Fruit fly (Drosophila melanogaster): ENCODE measurements around the gene Vps2.

Gene Vps2

DNA sequence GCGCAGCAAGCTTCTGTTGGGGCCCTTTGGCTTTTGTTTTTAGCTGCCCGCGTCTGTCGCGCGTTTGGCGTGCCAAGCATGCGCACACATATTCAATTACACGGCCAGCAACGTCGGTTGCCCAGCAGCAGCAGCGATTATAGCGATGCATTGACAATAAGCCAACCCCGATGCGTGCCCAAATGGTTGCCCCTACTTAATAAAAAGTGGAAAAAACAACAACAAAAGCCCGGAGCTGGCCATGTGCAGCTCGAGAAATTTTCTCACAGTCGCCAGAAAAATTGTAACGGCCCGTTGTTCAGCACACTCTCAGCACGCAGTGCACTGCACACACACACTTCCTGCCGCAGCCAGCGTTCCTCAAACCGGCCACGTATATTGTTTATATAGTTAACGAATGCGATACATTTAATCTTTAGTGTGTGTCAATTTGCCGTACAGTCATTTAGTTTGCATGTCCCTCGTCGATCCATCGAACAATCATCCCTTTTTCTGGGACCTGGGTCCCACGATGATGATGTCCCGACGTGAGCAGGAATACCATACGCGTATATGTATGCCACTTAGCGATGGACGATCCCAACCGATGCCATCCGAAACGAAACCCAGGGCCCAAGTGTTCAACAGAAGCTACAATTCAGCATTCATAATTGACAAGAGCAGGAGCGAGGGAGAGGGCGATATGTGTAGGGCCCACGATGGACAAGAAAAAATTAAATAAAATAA, 17.8 kb upstream of the Vps2 start:
- no peak for TF ChIP-seq noc (tag; optimal IDR thresholded peaks at IDR 0.05)

DNA sequence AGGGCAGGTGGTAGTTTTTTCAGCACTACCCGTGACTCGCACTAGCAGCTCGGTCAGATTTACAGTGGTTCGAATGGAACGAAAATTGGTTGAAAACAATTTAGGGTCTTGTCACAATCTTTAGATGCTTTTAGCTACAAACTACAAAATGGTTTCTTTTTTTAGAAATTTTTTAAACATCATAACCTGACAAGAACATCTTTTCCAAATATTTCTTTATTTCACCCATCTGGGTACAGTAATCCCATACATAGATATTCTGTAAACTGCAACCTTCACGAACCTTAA, 17.3 kb upstream of the Vps2 start:
- no peak for TF ChIP-seq noc (tag; optimal IDR thresholded peaks at IDR 0.05)

DNA sequence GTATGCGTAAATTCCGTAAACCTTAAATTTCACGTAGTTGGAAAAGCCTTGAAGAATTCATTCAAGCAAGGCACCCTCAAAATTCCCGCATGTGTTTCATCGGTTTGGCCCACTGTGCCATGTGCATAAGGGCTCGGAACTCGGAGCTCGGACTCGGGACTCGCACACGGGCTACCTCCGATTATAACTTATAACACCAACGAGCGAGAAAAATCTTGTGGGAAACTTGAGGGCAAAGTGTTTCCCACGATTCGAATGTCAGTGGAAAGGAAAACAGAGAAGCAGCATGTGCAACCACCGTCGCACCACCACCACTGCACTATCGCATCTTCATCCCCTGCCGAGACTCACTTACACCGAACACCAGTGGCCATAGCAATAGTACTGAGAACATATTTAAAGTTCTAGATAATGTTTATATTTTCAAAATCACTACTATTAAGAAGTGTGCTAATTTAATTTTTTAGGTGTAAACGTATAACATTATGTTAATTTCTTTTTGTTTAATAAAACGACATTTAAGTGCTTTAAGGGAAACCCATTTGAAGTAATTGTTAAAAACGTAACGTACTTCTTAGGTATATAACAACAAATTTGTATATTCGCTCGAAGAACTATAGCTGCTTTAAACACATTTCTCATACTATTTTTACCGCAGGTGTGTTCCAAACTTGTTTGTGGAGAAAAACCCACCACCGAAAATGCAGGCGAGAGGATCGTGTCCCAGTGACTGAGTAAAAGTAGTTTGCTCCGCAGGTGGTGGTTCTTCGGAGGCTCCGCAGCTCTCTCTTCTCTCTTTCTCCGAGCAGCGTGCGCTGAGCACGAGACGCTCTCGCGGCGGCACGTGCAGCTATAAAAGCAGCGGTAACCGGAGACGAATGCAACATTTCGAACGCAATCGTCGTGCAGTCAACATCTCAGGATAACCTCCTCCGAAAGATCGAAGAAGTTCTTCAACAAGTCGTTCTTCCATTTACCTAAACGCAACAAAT, 16.2 kb upstream of the Vps2 start:
- peak; percentile 13 for TF ChIP-seq noc (tag; optimal IDR thresholded peaks at IDR 0.05)

DNA sequence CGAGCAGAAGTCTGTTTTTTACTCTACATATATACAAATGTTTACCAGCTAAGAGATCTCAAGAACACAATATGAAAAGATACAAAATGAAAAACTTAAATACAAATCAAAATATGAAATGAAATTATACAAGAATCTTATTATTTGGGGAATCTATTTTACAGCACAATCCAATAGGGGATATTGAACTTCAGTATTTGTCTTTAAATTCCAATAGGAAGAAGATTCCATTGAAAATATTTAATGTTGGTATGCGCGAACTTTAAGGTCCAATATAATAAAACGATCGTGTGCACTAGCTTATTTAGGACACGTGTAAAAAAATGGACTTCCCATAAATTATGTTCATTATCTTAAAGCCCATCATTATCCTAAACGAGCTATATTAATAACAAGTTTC, 14.7 kb upstream of the Vps2 start:
- no peak for TF ChIP-seq noc (tag; optimal IDR thresholded peaks at IDR 0.05)

DNA sequence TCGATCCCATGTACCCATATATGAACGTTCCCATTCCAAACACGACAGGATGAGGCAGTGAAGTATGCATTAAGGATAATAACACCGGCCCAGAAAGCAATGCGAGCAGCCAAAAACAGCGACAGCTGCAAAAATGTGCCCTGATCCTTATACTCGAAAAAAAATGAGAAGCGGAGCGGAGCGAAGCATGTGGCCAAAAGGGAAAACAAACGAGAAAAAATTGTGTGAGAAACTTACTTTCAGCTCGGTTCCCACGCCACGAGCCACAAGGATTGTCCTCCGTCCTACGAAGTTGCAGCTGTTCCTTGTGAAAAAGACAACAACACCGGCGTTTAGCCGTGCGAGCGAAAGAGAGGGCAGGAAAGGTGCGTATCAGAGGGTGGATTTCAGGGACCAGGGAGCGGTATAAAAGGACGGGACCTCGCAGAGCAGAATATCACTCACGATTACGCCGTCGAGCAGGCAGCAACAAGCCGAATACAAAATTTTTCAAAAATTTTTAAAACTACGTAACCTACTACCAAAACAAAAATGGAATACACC, 12.8 kb upstream of the Vps2 start:
- no peak for TF ChIP-seq noc (tag; optimal IDR thresholded peaks at IDR 0.05)

DNA sequence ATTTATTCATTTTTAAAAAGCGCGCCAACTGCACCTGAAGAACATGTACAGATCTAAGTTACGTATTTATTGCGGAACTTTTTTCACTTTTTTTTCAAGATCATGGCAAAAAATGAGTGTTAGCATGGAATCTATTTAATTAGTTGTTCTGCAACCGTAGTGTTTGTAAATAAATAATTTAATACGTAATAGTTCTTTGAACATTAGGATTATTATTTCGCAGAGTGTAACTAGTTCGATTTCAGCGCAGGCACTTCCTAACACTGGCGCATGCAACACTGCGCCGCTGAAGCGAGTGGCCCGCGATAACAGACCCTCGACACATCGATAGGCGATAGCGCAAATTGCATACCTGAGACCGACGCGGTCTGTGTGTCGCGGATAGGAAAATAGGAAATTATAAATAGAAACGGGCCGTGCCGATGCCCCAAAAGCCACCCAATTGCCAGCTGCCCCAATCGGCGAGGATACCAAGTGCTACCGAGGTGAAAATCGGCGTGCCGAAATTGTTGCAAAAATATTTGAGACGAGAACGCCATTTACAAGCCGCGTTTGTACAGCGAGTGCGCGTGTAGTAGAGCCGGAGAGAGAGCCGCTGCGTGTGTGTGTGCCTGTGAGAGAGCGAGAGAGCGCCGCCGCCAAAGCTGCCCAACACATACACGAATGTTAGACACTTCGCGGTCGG, 11.1 kb upstream of the Vps2 start, which contains the start of gene gro:
gro (plus strand) TSS at position 320 of the 685 bp plus-strand sequence.
- TF ChIP-seq noc (tag; optimal IDR thresholded peaks at IDR 0.05), result no peak

DNA sequence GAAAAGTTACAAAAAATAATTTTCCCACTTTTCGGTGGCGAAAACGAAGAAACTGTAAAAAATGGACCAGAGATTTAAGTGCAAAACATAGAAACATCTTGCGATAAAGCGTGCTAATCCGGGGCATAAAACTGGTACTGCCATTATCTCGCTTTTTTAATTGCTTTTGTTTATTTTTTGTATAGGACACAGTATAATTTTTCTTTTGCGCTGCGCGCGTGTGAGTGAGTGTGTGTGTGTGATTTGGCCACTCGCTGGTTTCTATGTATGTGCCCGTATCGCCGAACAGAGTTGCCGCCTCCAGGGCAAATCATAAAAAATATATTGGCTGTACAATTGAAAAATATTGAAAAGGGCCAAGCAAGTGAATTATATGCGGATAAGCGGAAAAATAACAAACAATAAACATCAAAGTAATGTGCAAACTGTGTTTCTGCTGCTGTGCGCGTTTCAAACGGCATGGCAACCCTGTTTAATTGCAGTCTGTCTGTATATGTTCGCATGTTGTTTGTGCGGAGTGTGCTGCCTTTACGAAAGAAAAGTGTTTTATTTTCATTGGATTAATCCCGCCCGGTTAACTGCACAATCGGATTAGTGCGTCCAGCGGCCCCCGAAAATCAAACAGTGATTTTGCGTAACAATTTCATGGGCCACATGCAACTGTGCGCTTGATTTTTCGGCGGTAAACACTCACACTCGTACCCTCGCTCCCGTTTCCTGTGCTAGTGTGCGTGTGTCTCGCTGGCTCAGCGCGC, 10.3 kb upstream of the Vps2 start:
- TF ChIP-seq noc (tag; optimal IDR thresholded peaks at IDR 0.05), result peak; percentile 95

DNA sequence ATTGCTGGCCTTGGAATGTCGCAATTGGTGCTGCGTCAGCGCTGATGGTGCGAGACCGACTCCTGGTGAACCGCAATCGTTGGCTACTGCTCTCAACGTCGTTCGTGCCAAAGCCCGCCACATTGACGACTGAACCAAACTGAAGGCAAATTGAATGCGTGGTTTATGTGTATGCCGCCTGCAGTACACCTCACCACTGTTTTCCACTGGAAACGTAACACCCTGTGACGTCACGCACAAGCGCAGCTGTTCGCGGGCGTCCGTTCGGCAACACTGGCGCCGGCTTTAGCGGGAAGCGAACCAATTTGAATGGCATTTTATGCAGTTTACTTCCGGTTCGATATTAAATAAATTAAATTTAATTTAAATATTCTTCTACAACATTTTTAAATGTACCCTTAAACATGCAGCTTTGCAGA, 2.6 kb downstream of the Vps2 start, which contains the start of gene Cmpk:
Cmpk (minus strand) TSS at position 225 of the 419 bp plus-strand sequence.
- peak; percentile 79 for TF ChIP-seq noc (tag; optimal IDR thresholded peaks at IDR 0.05)

DNA sequence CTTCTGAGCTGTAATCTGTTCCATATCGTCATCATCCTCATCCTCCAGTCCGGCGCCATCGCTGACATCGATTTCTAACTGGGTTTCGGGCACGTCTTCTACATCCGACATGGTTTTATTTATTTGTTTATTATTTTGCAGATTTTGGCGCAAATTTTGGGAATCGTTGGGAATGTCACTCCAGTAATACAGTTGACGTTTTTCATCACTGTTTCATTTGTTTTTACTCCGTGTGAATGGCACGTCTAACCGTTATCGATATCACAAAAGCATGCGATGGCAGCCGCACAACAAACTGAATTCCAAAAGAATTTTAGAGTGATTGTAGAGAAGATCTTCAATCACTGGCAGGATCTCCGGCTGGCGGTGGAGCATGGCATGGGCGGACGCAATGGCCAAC, 3.8 kb downstream of the Vps2 start, which contains the start of the genes Sld5 and CG14543:
Sld5 (minus strand) TSS at position 167 of the 400 bp plus-strand sequence.
CG14543 (plus strand) TSS at position 250 of the 400 bp plus-strand sequence.
- TF ChIP-seq noc (tag; optimal IDR thresholded peaks at IDR 0.05), result no peak

DNA sequence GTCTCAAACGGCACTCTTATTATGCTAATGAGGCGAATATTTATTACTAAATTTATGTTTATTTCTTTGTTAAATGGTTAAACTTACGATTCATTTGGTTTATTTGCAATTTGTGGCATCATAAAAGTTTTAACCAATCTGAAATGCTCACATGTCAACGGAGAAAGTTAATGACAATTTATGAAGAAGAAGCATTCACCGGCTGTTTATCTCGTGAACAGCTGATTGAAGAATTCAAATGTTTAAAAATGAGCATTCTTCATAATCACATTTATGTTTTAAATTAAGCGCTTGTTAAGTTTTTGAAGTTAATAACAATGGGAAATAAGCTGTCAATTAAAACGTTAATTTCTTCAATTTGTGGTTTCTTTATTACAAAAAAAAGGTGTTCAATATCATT, 5.4 kb downstream of the Vps2 start, which contains the start of the genes PIG-P and Tcs6:
PIG-P (minus strand) TSS at position 158 of the 400 bp plus-strand sequence.
Tcs6 (minus strand) TSS at position 158 of the 400 bp plus-strand sequence.
- TF ChIP-seq noc (tag; optimal IDR thresholded peaks at IDR 0.05), result no peak

DNA sequence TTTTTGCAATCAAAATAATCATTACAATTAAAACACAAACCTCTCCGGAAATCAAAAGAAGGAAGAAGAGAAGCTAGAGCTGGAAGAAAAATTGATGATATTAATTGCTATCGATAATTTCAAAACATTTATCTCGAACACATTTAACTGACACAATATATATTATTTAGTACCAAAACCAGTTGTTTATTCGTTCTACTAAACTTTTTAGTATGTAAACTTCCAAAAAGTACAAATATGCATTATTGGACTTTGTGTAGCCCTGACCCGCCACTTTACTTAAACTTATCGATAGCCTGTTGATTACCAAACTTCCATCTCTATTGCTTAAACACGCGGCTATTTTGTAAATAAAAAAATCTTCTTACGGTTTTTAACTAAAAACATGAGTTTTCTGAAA, 6.6 kb downstream of the Vps2 start, which contains the start of the genes RpL34a and Trmt61:
RpL34a (minus strand) TSS at position 73 of the 400 bp plus-strand sequence.
Trmt61 (plus strand) TSS at position 302 of the 400 bp plus-strand sequence.
- peak; percentile 76 for TF ChIP-seq noc (tag; optimal IDR thresholded peaks at IDR 0.05)

DNA sequence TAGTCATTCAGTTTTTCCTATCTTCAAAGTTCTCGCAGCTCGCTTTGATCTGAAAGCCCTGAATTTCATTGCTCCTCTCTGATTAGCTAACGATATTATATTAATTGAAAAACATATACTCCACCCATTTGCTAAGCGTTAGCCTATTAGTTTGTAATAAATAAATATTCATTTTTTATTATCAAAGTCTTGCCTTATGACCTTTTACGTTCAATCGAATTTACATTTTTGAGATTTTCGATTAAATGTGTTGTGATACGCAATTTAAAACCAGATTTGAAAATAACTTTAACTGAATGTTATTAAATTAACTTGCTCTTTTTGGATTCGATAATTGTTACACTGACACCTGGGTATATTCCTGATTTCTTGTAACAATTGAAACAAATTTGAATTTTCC, 10.3 kb downstream of the Vps2 start, which contains the start of gene CG14551:
CG14551 (minus strand) TSS at position 101 of the 400 bp plus-strand sequence.
- TF ChIP-seq noc (tag; optimal IDR thresholded peaks at IDR 0.05), result no peak

DNA sequence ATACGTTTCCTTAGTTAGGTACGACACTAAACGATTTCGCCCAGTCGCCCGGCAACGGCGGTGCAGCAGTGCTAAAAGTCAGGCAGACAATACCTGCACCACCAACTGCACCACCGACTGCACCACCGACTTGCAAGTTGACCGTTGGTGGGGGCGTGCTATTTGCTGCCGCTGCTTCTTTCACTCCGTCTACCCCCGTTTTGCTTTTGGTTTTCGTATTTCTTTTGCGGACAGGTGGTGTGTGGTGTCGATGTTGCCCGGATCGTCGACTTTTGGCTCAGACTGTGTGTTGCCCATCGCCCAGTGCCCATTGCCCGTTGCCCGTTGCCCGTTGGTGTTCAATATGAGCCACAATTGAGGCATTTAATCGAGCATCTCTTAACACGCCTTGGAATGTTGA, 12.1 kb downstream of the Vps2 start:
- no peak for TF ChIP-seq noc (tag; optimal IDR thresholded peaks at IDR 0.05)

DNA sequence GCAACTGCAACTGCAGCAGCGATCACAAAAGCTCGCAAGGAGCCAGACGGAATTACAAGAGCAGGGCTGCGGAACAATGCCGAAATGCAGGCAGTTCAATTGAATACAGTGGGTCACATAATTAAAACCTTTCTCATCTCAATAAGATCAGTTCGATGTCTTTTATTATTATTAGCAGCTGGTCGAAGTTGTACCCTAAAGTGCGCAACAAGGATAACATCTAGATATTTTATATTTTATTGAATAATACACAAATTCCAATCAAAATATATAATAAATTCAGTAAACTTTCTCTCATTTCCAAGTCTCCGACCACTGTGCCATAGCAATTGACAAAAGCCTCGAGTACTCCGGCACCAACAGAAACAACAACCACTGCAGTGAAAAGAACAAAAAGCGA, 15.5 kb downstream of the Vps2 start:
- no peak for TF ChIP-seq noc (tag; optimal IDR thresholded peaks at IDR 0.05)
